Fruit fly (Drosophila melanogaster): ENCODE results near the gene CG31191.

Gene CG31191

dm6 chr3R:20890920-20891319 is 54.4 kb downstream of the CG31191 start:
- TF ChIP-seq usp (GFP tag; optimal IDR thresholded peaks at IDR 0.05) (no peak), psq (optimal IDR thresholded peaks at IDR 0.05) (no peak), CG8478 (optimal IDR thresholded peaks at IDR 0.05) (no peak), Dll (optimal IDR thresholded peaks at IDR 0.05) (no peak), EcR (GFP tag; optimal IDR thresholded peaks at IDR 0.05) (no peak), pan (optimal IDR thresholded peaks at IDR 0.05) (no peak)

DNA sequence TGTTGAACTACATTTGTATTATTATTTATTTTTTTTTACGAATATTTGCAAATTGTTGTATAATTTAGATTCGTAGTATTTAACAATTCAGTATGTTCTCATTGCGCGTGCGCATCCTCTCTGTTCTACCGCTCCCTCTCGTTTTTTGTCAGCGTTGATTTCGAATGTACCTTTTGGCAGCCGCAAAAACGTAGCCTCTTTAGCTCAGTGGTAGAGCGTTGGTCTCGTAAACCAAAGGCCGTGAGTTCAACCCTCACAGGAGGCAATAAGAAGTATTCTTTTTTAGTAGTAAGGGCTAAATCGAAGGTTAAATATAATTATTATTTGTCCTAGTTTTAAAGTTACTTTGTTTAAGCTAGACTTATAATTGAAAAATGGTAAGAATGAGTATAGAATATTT is 54.8 kb downstream of the CG31191 start:
- TF ChIP-seq psq (optimal IDR thresholded peaks at IDR 0.05) (no peak), CG8478 (optimal IDR thresholded peaks at IDR 0.05) (no peak), usp (GFP tag; optimal IDR thresholded peaks at IDR 0.05) (no peak), pan (optimal IDR thresholded peaks at IDR 0.05) (no peak), Dll (optimal IDR thresholded peaks at IDR 0.05) (no peak), EcR (GFP tag; optimal IDR thresholded peaks at IDR 0.05) (no peak)

DNA sequence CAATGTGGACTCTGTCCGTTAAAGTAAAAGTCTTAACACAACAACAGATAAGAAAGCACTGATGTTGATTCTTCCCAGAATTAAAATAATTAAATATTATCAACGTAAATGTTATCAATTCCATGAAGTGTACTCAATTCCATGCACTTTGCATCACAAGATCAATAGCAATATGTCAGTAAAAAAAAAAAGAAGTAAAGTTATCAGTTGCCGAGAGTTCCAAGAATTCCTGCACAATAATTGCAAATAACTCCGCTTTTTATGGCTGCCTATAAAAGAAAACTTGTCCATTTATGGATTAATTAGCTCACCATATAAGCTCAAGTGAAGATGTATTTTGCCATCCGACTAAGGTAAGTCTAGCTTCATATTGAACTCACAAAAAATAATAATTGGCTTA is 67.9 kb downstream of the CG31191 start, which contains the start of gene TotZ:
TSS of gene TotZ (plus strand) at position 301 of the 400 bp plus-strand sequence.
- TF ChIP-seq Dll (optimal IDR thresholded peaks at IDR 0.05): no peak
- no peak for TF ChIP-seq usp (GFP tag; optimal IDR thresholded peaks at IDR 0.05)
- TF ChIP-seq CG8478 (optimal IDR thresholded peaks at IDR 0.05): no peak
- no peak for TF ChIP-seq pan (optimal IDR thresholded peaks at IDR 0.05)
- no peak for TF ChIP-seq psq (optimal IDR thresholded peaks at IDR 0.05)
- no peak for TF ChIP-seq EcR (GFP tag; optimal IDR thresholded peaks at IDR 0.05)

- no peak for TF ChIP-seq psq (optimal IDR thresholded peaks at IDR 0.05)
- no peak for TF ChIP-seq pan (optimal IDR thresholded peaks at IDR 0.05)
- TF ChIP-seq Dll (optimal IDR thresholded peaks at IDR 0.05): no peak
- no peak for TF ChIP-seq usp (GFP tag; optimal IDR thresholded peaks at IDR 0.05)
- TF ChIP-seq CG8478 (optimal IDR thresholded peaks at IDR 0.05): no peak
- no peak for TF ChIP-seq EcR (GFP tag; optimal IDR thresholded peaks at IDR 0.05)
Measured at dm6 chr3R:20876680-20877079, 68.7 kb downstream of the CG31191 start.

DNA sequence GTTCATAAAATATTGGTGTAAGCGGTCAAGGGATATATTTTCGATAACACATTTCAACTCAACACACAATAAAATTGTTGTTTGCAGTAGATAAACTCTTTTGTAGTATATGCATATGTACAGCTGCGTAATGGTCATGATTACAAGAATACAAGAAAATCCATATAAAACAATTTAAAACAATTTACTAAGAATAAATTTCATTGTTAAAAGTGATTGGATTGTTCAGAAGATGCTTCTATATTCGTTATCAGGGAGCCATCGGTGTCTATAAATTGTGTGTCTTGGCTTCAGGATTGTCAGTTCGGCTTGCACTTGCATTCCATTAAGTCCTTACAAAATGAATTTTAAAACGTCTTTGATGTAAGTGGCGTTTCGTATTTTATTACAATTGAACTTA is 71.7 kb downstream of the CG31191 start, which contains the start of gene TotB:
TSS of gene TotB (plus strand) at position 301 of the 400 bp plus-strand sequence.
- TF ChIP-seq psq (optimal IDR thresholded peaks at IDR 0.05) (no peak), usp (GFP tag; optimal IDR thresholded peaks at IDR 0.05) (no peak), CG8478 (optimal IDR thresholded peaks at IDR 0.05) (no peak), EcR (GFP tag; optimal IDR thresholded peaks at IDR 0.05) (no peak), Dll (optimal IDR thresholded peaks at IDR 0.05) (no peak), pan (optimal IDR thresholded peaks at IDR 0.05) (no peak)

- TF ChIP-seq psq (optimal IDR thresholded peaks at IDR 0.05): no peak
- no peak for TF ChIP-seq CG8478 (optimal IDR thresholded peaks at IDR 0.05)
- no peak for TF ChIP-seq EcR (GFP tag; optimal IDR thresholded peaks at IDR 0.05)
- no peak for TF ChIP-seq Dll (optimal IDR thresholded peaks at IDR 0.05)
- TF ChIP-seq usp (GFP tag; optimal IDR thresholded peaks at IDR 0.05): no peak
- no peak for TF ChIP-seq pan (optimal IDR thresholded peaks at IDR 0.05)
Measured at dm6 chr3R:20872688-20873087, 72.6 kb downstream of the CG31191 start, which contains the start of gene TotC. TSS of gene TotC (plus strand) at chr3R:20872988.

DNA sequence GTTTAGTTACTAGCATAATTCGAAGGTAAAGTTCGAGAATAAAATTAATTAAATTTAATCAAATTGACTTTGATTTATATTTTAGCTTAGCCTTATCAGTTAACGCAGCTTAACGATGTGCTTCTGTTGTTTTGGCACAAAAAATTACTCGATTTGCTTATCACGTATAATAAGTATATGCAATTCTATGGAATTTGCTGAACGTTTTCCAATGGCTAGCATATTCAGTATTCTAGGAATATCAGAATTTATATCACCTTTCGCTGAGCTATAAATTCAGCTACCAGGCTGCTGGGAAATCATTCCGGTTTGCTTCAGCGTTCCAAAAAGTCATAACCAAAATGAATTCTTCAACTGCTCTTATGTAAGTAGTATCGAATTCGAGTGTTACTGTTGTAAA is 74.6 kb downstream of the CG31191 start, which contains the start of gene TotA:
TSS of gene TotA (plus strand) at position 301 of the 400 bp plus-strand sequence.
- TF ChIP-seq psq (optimal IDR thresholded peaks at IDR 0.05) (no peak), Dll (optimal IDR thresholded peaks at IDR 0.05) (no peak), CG8478 (optimal IDR thresholded peaks at IDR 0.05) (no peak), EcR (GFP tag; optimal IDR thresholded peaks at IDR 0.05) (no peak), pan (optimal IDR thresholded peaks at IDR 0.05) (no peak), usp (GFP tag; optimal IDR thresholded peaks at IDR 0.05) (no peak)

- TF ChIP-seq EcR (GFP tag; optimal IDR thresholded peaks at IDR 0.05) (no peak), pan (optimal IDR thresholded peaks at IDR 0.05) (no peak), Dll (optimal IDR thresholded peaks at IDR 0.05) (no peak), CG8478 (optimal IDR thresholded peaks at IDR 0.05) (no peak), psq (optimal IDR thresholded peaks at IDR 0.05) (no peak), usp (GFP tag; optimal IDR thresholded peaks at IDR 0.05) (no peak)
Measured at dm6 chr3R:20866204-20866603, 79.1 kb downstream of the CG31191 start, which contains the start of gene KaiR1D. TSS of gene KaiR1D (minus strand) at chr3R:20866231.

dm6 chr3R:20859845-20860244 is 85.5 kb downstream of the CG31191 start, which contains the start of gene Ir93a:
TSS of gene Ir93a (minus strand) at chr3R:20859945.
- TF ChIP-seq Dll (optimal IDR thresholded peaks at IDR 0.05) (no peak), usp (GFP tag; optimal IDR thresholded peaks at IDR 0.05) (no peak), pan (optimal IDR thresholded peaks at IDR 0.05) (no peak), EcR (GFP tag; optimal IDR thresholded peaks at IDR 0.05) (no peak), CG8478 (optimal IDR thresholded peaks at IDR 0.05) (no peak)

Measured in whole organism.